Worm (Caenorhabditis elegans) whole organism, L4 larva: Measurements from ENCODE around the gene rpt-1.

Experiments
- F10B5.3 ChIP-seq: sonication (generic microtip); optimal IDR thresholded peaks from 2 replicates; lab custom pipeline; 2016; ENCODE audit warnings: mild to moderate bottlenecking, missing genetic modification characterization, missing compliant biosample characterization
- R02D3.7 ChIP-seq: fragments of 150-350 bp; sonication (generic microtip); optimal IDR thresholded peaks from 3 replicates; lab custom pipeline; 2014; ENCODE audit warnings: missing biosample characterization, missing genetic modification characterization
- T20F7.1 ChIP-seq: fragments of 200-800 bp; sonication (Bioruptor generic); optimal IDR thresholded peaks from 2 replicates; lab custom pipeline; 2018; ENCODE audit warnings: mild to moderate bottlenecking, missing genetic modification characterization, missing compliant biosample characterization
- T26A8.4 ChIP-seq: fragments of 200-800 bp; sonication (Bioruptor generic); IDR thresholded peaks from 2 replicates; pipeline ENCODE4 v1.3.6; 2022; ENCODE audit warnings: missing genetic modification characterization, missing compliant biosample characterization
- Y48G9A.11 ChIP-seq: fragments of 200-800 bp; sonication (Bioruptor generic); IDR thresholded peaks from 2 replicates; pipeline ENCODE4 v1.3.6; 2022; ENCODE audit warnings: missing genetic modification reagents, missing genetic modification characterization, missing compliant biosample characterization
- Y5F2A.4 ChIP-seq: fragments of 200-800 bp; sonication (Bioruptor generic); optimal IDR thresholded peaks from 2 replicates; lab custom pipeline; 2018; ENCODE audit warnings: mild to moderate bottlenecking, missing genetic modification characterization, missing compliant biosample characterization
- ZK337.2 ChIP-seq: fragments of 200-800 bp; sonication (Bioruptor generic); IDR thresholded peaks from 2 replicates; pipeline ENCODE4 v1.3.6; 2022; ENCODE audit warnings: missing genetic modification reagents, missing genetic modification characterization, missing compliant biosample characterization
- aly-2 ChIP-seq: sonication (generic microtip); optimal IDR thresholded peaks from 2 replicates; lab custom pipeline; 2018; ENCODE audit warnings: missing biosample characterization, missing genetic modification characterization
- ama-1 ChIP-seq: fragments of 150-350 bp; optimal IDR thresholded peaks from 2 replicates; lab custom pipeline; 2014; ENCODE audit warnings: inconsistent platforms, mixed read lengths
- arid-1 ChIP-seq: fragments of 200-800 bp; sonication (Bioruptor generic); conservative IDR thresholded peaks from 2 replicates; pipeline ENCODE4 v1.3.6; 2022; ENCODE audit warnings: missing genetic modification reagents, missing genetic modification characterization, missing compliant biosample characterization
- ceh-20 ChIP-seq: fragments of 200-800 bp; sonication (Bioruptor generic); IDR thresholded peaks from 2 replicates; pipeline ENCODE4 v1.3.6; 2022; ENCODE audit warnings: missing genetic modification reagents, missing genetic modification characterization, missing compliant biosample characterization
- ceh-28 ChIP-seq: fragments of 150-350 bp; optimal IDR thresholded peaks from 2 replicates; lab custom pipeline; 2014; ENCODE audit warnings: missing biosample characterization, missing genetic modification reagents, missing genetic modification characterization
- ceh-32 ChIP-seq: sonication (generic microtip); optimal IDR thresholded peaks from 2 replicates; lab custom pipeline; 2016; ENCODE audit warnings: mild to moderate bottlenecking, missing genetic modification characterization, missing compliant biosample characterization; ENCODE audit not compliant: poor library complexity
- ceh-82 ChIP-seq: sonication (generic microtip); optimal IDR thresholded peaks from 2 replicates; lab custom pipeline; 2017; ENCODE audit warnings: missing biosample characterization, missing genetic modification characterization
- ctbp-1 ChIP-seq: fragments of 200-800 bp; sonication (Bioruptor generic); IDR thresholded peaks from 2 replicates; pipeline ENCODE4 v1.3.6; 2022; ENCODE audit warnings: missing genetic modification reagents, missing genetic modification characterization, missing compliant biosample characterization
- daf-12 ChIP-seq: fragments of 150-350 bp; optimal IDR thresholded peaks from 2 replicates; lab custom pipeline; 2014; ENCODE audit warnings: missing biosample characterization, missing genetic modification reagents, missing genetic modification characterization
- daf-19 ChIP-seq: fragments of 200-800 bp; sonication (Bioruptor generic); conservative IDR thresholded peaks from 2 replicates; pipeline ENCODE4 v1.3.6; 2022; ENCODE audit warnings: missing genetic modification characterization, missing compliant biosample characterization
- daf-8 ChIP-seq: fragments of 200-800 bp; sonication (Bioruptor generic); IDR thresholded peaks from 2 replicates; pipeline ENCODE4 v1.3.6; 2022; ENCODE audit warnings: missing genetic modification characterization, missing compliant biosample characterization
- dmd-6 ChIP-seq: fragments of 200-800 bp; sonication (Bioruptor generic); IDR thresholded peaks from 2 replicates; pipeline ENCODE4 v1.3.6; 2022; ENCODE audit warnings: missing genetic modification reagents, missing genetic modification characterization, missing compliant biosample characterization
- dmd-8 ChIP-seq: fragments of 200-800 bp; sonication (Bioruptor generic); IDR thresholded peaks from 2 replicates; pipeline ENCODE4 v1.3.6; 2022; ENCODE audit warnings: missing genetic modification characterization, missing compliant biosample characterization
- fos-1 ChIP-seq: fragments of 150-350 bp; optimal IDR thresholded peaks from 2 replicates; lab custom pipeline; 2014; ENCODE audit warnings: missing biosample characterization, missing genetic modification characterization
- hif-1 ChIP-seq, 2 experiments: sonication (generic microtip); optimal IDR thresholded peaks; 2 replicates each; lab custom pipeline; 2016 to 2017; ENCODE audit warnings: missing compliant biosample characterization in 2 of 2, missing genetic modification characterization in 2 of 2, missing genetic modification reagents in 2 of 2, missing genotype in 2 of 2, mild to moderate bottlenecking in 1 of 2
- hlh-11 ChIP-seq: fragments of 200-800 bp; sonication (Bioruptor generic); optimal IDR thresholded peaks from 2 replicates; lab custom pipeline; 2018; ENCODE audit warnings: mild to moderate bottlenecking, missing genetic modification characterization, missing compliant biosample characterization
- hlh-30 ChIP-seq: sonication (generic microtip); optimal IDR thresholded peaks from 2 replicates; lab custom pipeline; 2017; ENCODE audit warnings: antibody characterized with exemption, mild to moderate bottlenecking, missing genetic modification characterization, missing compliant biosample characterization; ENCODE audit not compliant: insufficient read depth
- lin-1 ChIP-seq: fragments of 200-800 bp; sonication (Bioruptor generic); IDR thresholded peaks from 2 replicates; pipeline ENCODE4 v1.3.6; 2022; ENCODE audit warnings: missing genetic modification reagents, missing genetic modification characterization, missing compliant biosample characterization
- lin-15B ChIP-seq: fragments of 150-350 bp; sonication (generic microtip); optimal IDR thresholded peaks from 3 replicates; lab custom pipeline; 2014; ENCODE audit warnings: missing biosample characterization, missing genetic modification characterization
- lin-29 ChIP-seq: fragments of 200-800 bp; sonication (Bioruptor generic); IDR thresholded peaks from 2 replicates; pipeline ENCODE4 v1.3.6; 2022; ENCODE audit warnings: missing genetic modification reagents, missing genetic modification characterization, missing compliant biosample characterization
- lsy-2 ChIP-seq, 2 experiments: fragments of 150-350 bp in 1 of 2; sonication (generic microtip) in 1 of 2; optimal IDR thresholded peaks; 2 replicates each; lab custom pipeline; 2014 to 2017; ENCODE audit warnings: missing biosample characterization in 2 of 2, missing genetic modification characterization in 2 of 2
- madf-9 ChIP-seq: fragments of 200-800 bp; sonication (Bioruptor generic); conservative IDR thresholded peaks from 2 replicates; pipeline ENCODE4 v1.3.6; 2022; ENCODE audit warnings: missing genetic modification reagents, missing genetic modification characterization, missing compliant biosample characterization
- mdl-1 ChIP-seq, 2 experiments: fragments of 150-350 bp in 1 of 2; sonication (generic microtip) in 1 of 2; optimal IDR thresholded peaks; 2 replicates each; lab custom pipeline; 2014 to 2017; ENCODE audit warnings: missing biosample characterization in 2 of 2, missing genetic modification characterization in 2 of 2
- mdt-29 ChIP-seq: fragments of 200-800 bp; sonication (Bioruptor generic); IDR thresholded peaks from 2 replicates; pipeline ENCODE4 v1.3.6; 2022; ENCODE audit warnings: missing genetic modification reagents, missing genetic modification characterization, missing compliant biosample characterization
- mxl-2 ChIP-seq: fragments of 200-800 bp; sonication (Bioruptor generic); conservative IDR thresholded peaks from 2 replicates; pipeline ENCODE4 v1.3.6; 2022; ENCODE audit warnings: missing genetic modification reagents, missing genetic modification characterization, missing compliant biosample characterization
- mxl-3 ChIP-seq: fragments of 200-800 bp; sonication (Bioruptor generic); optimal IDR thresholded peaks from 2 replicates; lab custom pipeline; 2018; ENCODE audit warnings: mild to moderate bottlenecking, missing genetic modification characterization, missing compliant biosample characterization
- nhr-102 ChIP-seq: sonication (generic microtip); optimal IDR thresholded peaks from 2 replicates; lab custom pipeline; 2016; ENCODE audit warnings: mild to moderate bottlenecking, missing genetic modification characterization, moderate library complexity, missing compliant biosample characterization
- nhr-11 ChIP-seq: fragments of 150-350 bp; optimal IDR thresholded peaks from 2 replicates; lab custom pipeline; 2014; ENCODE audit warnings: missing biosample characterization, missing genetic modification characterization
- nhr-111 ChIP-seq: fragments of 200-800 bp; sonication (Bioruptor generic); optimal IDR thresholded peaks from 2 replicates; lab custom pipeline; 2018; ENCODE audit warnings: mild to moderate bottlenecking, missing genetic modification characterization, missing compliant biosample characterization
- nhr-48 ChIP-seq: sonication (generic microtip); optimal IDR thresholded peaks from 2 replicates; lab custom pipeline; 2016; ENCODE audit warnings: mild to moderate bottlenecking, missing genetic modification characterization, missing compliant biosample characterization
- nhr-6 ChIP-seq: fragments of 150-350 bp; optimal IDR thresholded peaks from 2 replicates; lab custom pipeline; 2014; ENCODE audit warnings: missing biosample characterization, missing genetic modification characterization
- pqm-1 ChIP-seq: sonication (generic microtip); optimal IDR thresholded peaks from 2 replicates; lab custom pipeline; 2017; ENCODE audit warnings: missing biosample characterization, missing genetic modification characterization
- rbr-2 ChIP-seq: sonication (generic microtip); optimal IDR thresholded peaks from 2 replicates; lab custom pipeline; 2016; ENCODE audit warnings: missing genotype, missing genetic modification characterization, missing compliant biosample characterization
- saeg-2 ChIP-seq: fragments of 200-800 bp; sonication (Bioruptor generic); IDR thresholded peaks from 2 replicates; pipeline ENCODE4 v1.3.6; 2022; ENCODE audit warnings: missing genetic modification reagents, missing genetic modification characterization, missing compliant biosample characterization
- sdz-12 ChIP-seq: fragments of 200-800 bp; sonication (Bioruptor generic); optimal IDR thresholded peaks from 2 replicates; lab custom pipeline; 2018; ENCODE audit warnings: mild to moderate bottlenecking, missing genetic modification characterization, missing compliant biosample characterization
- skn-1 ChIP-seq: fragments of 150-350 bp; optimal IDR thresholded peaks from 2 replicates; lab custom pipeline; 2014; ENCODE audit warnings: missing biosample characterization, missing genetic modification characterization
- snpc-1.2 ChIP-seq: fragments of 200-800 bp; sonication (Bioruptor generic); IDR thresholded peaks from 2 replicates; pipeline ENCODE4 v1.3.6; 2022; ENCODE audit warnings: missing genetic modification reagents, missing genetic modification characterization, missing compliant biosample characterization
- spr-1 ChIP-seq: sonication (generic microtip); optimal IDR thresholded peaks from 2 replicates; lab custom pipeline; 2016; ENCODE audit warnings: mild to moderate bottlenecking, missing genetic modification characterization, missing compliant biosample characterization
- tra-1 ChIP-seq: fragments of 200-800 bp; sonication (Bioruptor generic); IDR thresholded peaks from 2 replicates; pipeline ENCODE4 v1.3.6; 2022; ENCODE audit warnings: missing genetic modification reagents, missing genetic modification characterization, missing compliant biosample characterization
- unc-130 ChIP-seq: sonication (generic microtip); optimal IDR thresholded peaks from 2 replicates; lab custom pipeline; 2016; ENCODE audit warnings: missing genetic modification reagents, missing genetic modification characterization, missing compliant biosample characterization
- unc-39 ChIP-seq: sonication (generic microtip); optimal IDR thresholded peaks from 2 replicates; lab custom pipeline; 2017; ENCODE audit warnings: missing biosample characterization, missing genetic modification characterization
- vab-7 ChIP-seq: fragments of 200-800 bp; sonication (Bioruptor generic); IDR thresholded peaks from 2 replicates; pipeline ENCODE4 v1.3.6; 2022; ENCODE audit warnings: missing genetic modification reagents, missing genetic modification characterization, missing compliant biosample characterization
- zfp-2 ChIP-seq: sonication (generic microtip); optimal IDR thresholded peaks from 2 replicates; lab custom pipeline; 2016; ENCODE audit warnings: mild to moderate bottlenecking, missing genetic modification characterization, missing compliant biosample characterization
- ztf-7 ChIP-seq: fragments of 150-350 bp; optimal IDR thresholded peaks from 2 replicates; lab custom pipeline; 2014; ENCODE audit warnings: missing biosample characterization, missing genetic modification characterization

Gene rpt-1

DNA sequence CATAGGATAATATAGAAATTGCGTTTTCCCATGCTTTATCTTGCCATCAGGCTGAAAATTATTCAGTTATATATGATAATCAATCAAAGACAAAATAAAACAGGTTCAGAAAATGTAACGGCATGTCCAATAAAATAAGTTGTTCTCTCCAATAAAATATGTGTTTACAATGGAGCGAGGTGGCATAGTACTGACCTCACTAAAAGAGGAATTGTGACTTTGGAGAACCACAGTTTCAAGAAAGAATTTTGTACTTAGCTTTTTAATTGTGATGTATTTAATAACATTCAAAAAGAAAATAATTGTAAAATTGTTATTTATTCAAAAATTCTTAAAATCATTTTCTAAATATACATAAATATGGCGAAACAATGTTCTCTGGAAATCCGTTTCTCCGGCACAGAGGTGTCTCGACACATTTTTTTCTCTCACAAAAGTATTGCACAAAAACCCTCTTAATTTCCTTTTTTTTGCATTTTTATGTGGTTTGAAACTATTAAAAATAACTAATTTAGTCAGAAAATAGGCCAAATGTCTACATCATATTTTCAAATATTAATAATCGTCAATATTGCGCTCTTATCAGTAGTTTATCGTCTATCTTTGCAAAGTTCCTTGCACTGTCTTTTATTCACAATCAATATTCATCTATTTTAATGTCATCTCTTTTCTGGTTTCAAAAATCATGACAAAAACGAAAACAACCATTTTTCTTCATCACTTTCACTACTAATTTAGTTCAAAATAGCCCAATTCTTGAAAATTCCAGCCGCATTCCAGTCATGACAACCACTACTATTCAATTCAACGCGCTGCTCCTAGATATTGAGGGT is 48.8 kb downstream of the rpt-1 start, which contains the start of the genes aman-2 and F58H1.3 (continued):
- no peak for TF ChIP-seq mxl-3 (GFP tag; lab: Kevin White, UChicago)
- TF ChIP-seq nhr-48 (tag; lab: Kevin White, UChicago): no peak
- TF ChIP-seq madf-9: no peak
- TF ChIP-seq hlh-30 (tag; lab: Kevin White, UChicago): peak; percentile 20
- TF ChIP-seq nhr-102: no peak
- TF ChIP-seq mxl-2: no peak
- peak; percentile 19 for TF ChIP-seq nhr-6 (tag; lab: Kevin White, UChicago)
- TF ChIP-seq unc-130 (GFP tag; lab: Kevin White, UChicago): peak; percentile 62
- TF ChIP-seq nhr-111 (GFP tag; lab: Kevin White, UChicago): no peak
- no peak for TF ChIP-seq spr-1 (tag; lab: Kevin White, UChicago)
- TF ChIP-seq aly-2 (tag; lab: Kevin White, UChicago): no peak
- no peak for TF ChIP-seq ctbp-1 (GFP tag; lab: Robert Waterston, UW)
- TF ChIP-seq fos-1: no peak
- no peak for TF ChIP-seq ztf-7
- no peak for TF ChIP-seq unc-39 (tag; lab: Kevin White, UChicago)
- no peak for TF ChIP-seq mdl-1 (tag; optimal IDR thresholded peaks at IDR 0.05; lab: Kevin White, UChicago)
- peak in 1 of 2 experiments; percentile 68 for TF ChIP-seq lsy-2 (tag; optimal IDR thresholded peaks at IDR 0.05; lab: Kevin White, UChicago)
- TF ChIP-seq ceh-20 (GFP tag; lab: Robert Waterston, UW): no peak
- TF ChIP-seq dmd-6 (GFP tag; lab: Robert Waterston, UW): no peak
- TF ChIP-seq tra-1 (GFP tag; lab: Robert Waterston, UW): no peak
- TF ChIP-seq T26A8.4: no peak
- TF ChIP-seq vab-7: no peak
- no peak for TF ChIP-seq lin-1
- TF ChIP-seq snpc-1.2 (GFP tag; lab: Robert Waterston, UW): no peak
- no peak for TF ChIP-seq R02D3.7 (tag; lab: Kevin White, UChicago)
- no peak for TF ChIP-seq F10B5.3 (tag; lab: Kevin White, UChicago)
- TF ChIP-seq saeg-2 (GFP tag; lab: Robert Waterston, UW): no peak
- TF ChIP-seq Y5F2A.4 (GFP tag; lab: Kevin White, UChicago): no peak
- no peak for TF ChIP-seq lin-15B
- no peak for TF ChIP-seq dmd-8
- TF ChIP-seq pqm-1 (tag; lab: Kevin White, UChicago): no peak
- no peak for TF ChIP-seq daf-12 (tag; lab: Kevin White, UChicago)
- TF ChIP-seq ceh-82 (tag; lab: Kevin White, UChicago): no peak
- no peak for TF ChIP-seq daf-19
- TF ChIP-seq sdz-12: no peak
- TF ChIP-seq hif-1 (tag; optimal IDR thresholded peaks at IDR 0.05; lab: Kevin White, UChicago): peak in 1 of 2 experiments; percentile 77
- no peak for TF ChIP-seq mdt-29 (GFP tag; lab: Robert Waterston, UW)
- TF ChIP-seq daf-8 (GFP tag; lab: Robert Waterston, UW): no peak
- no peak for TF ChIP-seq ZK337.2
- TF ChIP-seq ama-1 (lab: Kevin White, UChicago): no peak
- TF ChIP-seq Y48G9A.11 (GFP tag; lab: Robert Waterston, UW): no peak
- no peak for TF ChIP-seq skn-1 (tag; lab: Kevin White, UChicago)
- no peak for TF ChIP-seq ceh-32 (tag; lab: Kevin White, UChicago)
- no peak for TF ChIP-seq rbr-2 (tag; lab: Kevin White, UChicago)
- TF ChIP-seq arid-1: no peak
- no peak for TF ChIP-seq lin-29
- TF ChIP-seq T20F7.1 (GFP tag; lab: Kevin White, UChicago): peak; percentile 62
- no peak for TF ChIP-seq zfp-2
- no peak for TF ChIP-seq ceh-28 (tag; lab: Kevin White, UChicago)
- no peak for TF ChIP-seq hlh-11 (tag; lab: Kevin White, UChicago)
- TF ChIP-seq nhr-11: no peak
